Fruit fly (Drosophila melanogaster): Measurements from ENCODE around the gene CG3679.

dm6 chrX:16288999-16289398 is 14.7 kb upstream of the CG3679 start:
- TF ChIP-seq Smox (GFP tag; optimal IDR thresholded peaks at IDR 0.05) (no peak), Lpt (GFP tag; optimal IDR thresholded peaks at IDR 0.05) (no peak), ss (GFP tag; optimal IDR thresholded peaks at IDR 0.05) (no peak), Eip93F (GFP tag; optimal IDR thresholded peaks at IDR 0.05) (no peak), fd85E (GFP tag; optimal IDR thresholded peaks at IDR 0.05) (no peak), CG6163 (GFP tag; IDR thresholded peaks at IDR 0.05) (no peak), CG6854 (GFP tag; optimal IDR thresholded peaks at IDR 0.05) (no peak), Sox15 (GFP tag; optimal IDR thresholded peaks at IDR 0.05) (no peak), CG15336 (GFP tag; IDR thresholded peaks at IDR 0.05) (no peak)

All from whole organism, prepupa.